Fruit fly (Drosophila melanogaster) whole organism, embryonic: Measurements from ENCODE around the gene CG5568.
A peak's percentile ranks its signal among the peaks of the same experiment; 100 is the strongest.

Experiments used
- ATbp ChIP-seq: fragments of 200-800 bp; sonication (Bioruptor generic); optimal IDR thresholded peaks from 2 replicates; lab custom pipeline; 2017; ENCODE audit warnings: missing biosample characterization, mild to moderate bottlenecking, missing genetic modification characterization, missing genetic modification reagents
- Blimp-1 ChIP-seq: fragments of 200-800 bp; sonication (Bioruptor generic); optimal IDR thresholded peaks from 3 replicates; lab custom pipeline; 2018; ENCODE audit warnings: missing biosample characterization, missing genetic modification characterization, mild to moderate bottlenecking, moderate library complexity, missing genetic modification reagents
- CG10209 ChIP-seq: fragments of 200-800 bp; sonication (Bioruptor generic); optimal IDR thresholded peaks from 3 replicates; lab custom pipeline; 2017; ENCODE audit warnings: missing biosample characterization, mild to moderate bottlenecking, missing genetic modification characterization, missing genetic modification reagents
- CG10321 ChIP-seq: fragments of 200-800 bp; sonication (Bioruptor generic); IDR thresholded peaks from 2 replicates; pipeline ENCODE4 v1.3.6; 2022; ENCODE audit warnings: missing biosample characterization, missing genetic modification characterization
- CG11456 ChIP-seq: fragments of 200-800 bp; sonication (Bioruptor generic); IDR thresholded peaks from 3 replicates; pipeline ENCODE4 v1.3.6; 2022; ENCODE audit warnings: missing biosample characterization, missing genetic modification characterization
- CG13123 ChIP-seq: fragments of 200-800 bp; sonication (Bioruptor generic); optimal IDR thresholded peaks from 2 replicates; lab custom pipeline; 2016; ENCODE audit warnings: missing biosample characterization, missing genetic modification characterization
- CG13424 ChIP-seq: fragments of 200-800 bp; sonication (Bioruptor generic); optimal IDR thresholded peaks from 2 replicates; lab custom pipeline; 2019; ENCODE audit warnings: missing biosample characterization, mild to moderate bottlenecking, missing genetic modification characterization, moderate library complexity
- CG13624 ChIP-seq: fragments of 200-800 bp; sonication (Bioruptor generic); optimal IDR thresholded peaks from 2 replicates; lab custom pipeline; 2016; ENCODE audit warnings: missing biosample characterization, missing genetic modification characterization
- CG13775 ChIP-seq: fragments of 200-800 bp; sonication (Bioruptor generic); optimal IDR thresholded peaks from 3 replicates; lab custom pipeline; 2017; ENCODE audit warnings: missing biosample characterization, mild to moderate bottlenecking, missing genetic modification characterization
- CG14014 ChIP-seq: fragments of 200-800 bp; sonication (Bioruptor generic); IDR thresholded peaks from 2 replicates; pipeline ENCODE4 v1.3.6; 2022; ENCODE audit warnings: missing biosample characterization, missing genetic modification characterization
- CG15011 ChIP-seq: fragments of 200-800 bp; sonication (Bioruptor generic); optimal IDR thresholded peaks from 3 replicates; lab custom pipeline; 2018; ENCODE audit warnings: missing biosample characterization, mild to moderate bottlenecking, missing genetic modification characterization
- CG2875 ChIP-seq: fragments of 200-800 bp; sonication (Bioruptor generic); optimal IDR thresholded peaks from 2 replicates; lab custom pipeline; 2017; ENCODE audit warnings: missing biosample characterization, mild to moderate bottlenecking, missing genetic modification characterization, missing genetic modification reagents
- CG3281 ChIP-seq: fragments of 200-800 bp; sonication (Bioruptor generic); optimal IDR thresholded peaks from 3 replicates; lab custom pipeline; 2017; ENCODE audit warnings: missing biosample characterization, mild to moderate bottlenecking, missing genetic modification characterization
- CG3838 ChIP-seq: fragments of 200-800 bp; sonication (Bioruptor generic); optimal IDR thresholded peaks from 3 replicates; lab custom pipeline; 2016; ENCODE audit warnings: missing biosample characterization, missing genetic modification characterization
- CG4424 ChIP-seq: fragments of 200-800 bp; sonication (Bioruptor generic); optimal IDR thresholded peaks from 3 replicates; lab custom pipeline; 2016; ENCODE audit warnings: missing biosample characterization, missing genetic modification characterization
- CG4707 ChIP-seq: fragments of 200-800 bp; sonication (Bioruptor generic); optimal IDR thresholded peaks from 2 replicates; lab custom pipeline; 2018; ENCODE audit warnings: missing biosample characterization, mild to moderate bottlenecking, missing genetic modification characterization, moderate library complexity
- CG5180 ChIP-seq: fragments of 200-800 bp; sonication (Bioruptor generic); optimal IDR thresholded peaks from 3 replicates; lab custom pipeline; 2017; ENCODE audit warnings: missing biosample characterization, missing genetic modification characterization, mild to moderate bottlenecking, moderate library complexity, missing genetic modification reagents
- CG5245 ChIP-seq: fragments of 200-800 bp; sonication (Bioruptor generic); optimal IDR thresholded peaks from 3 replicates; lab custom pipeline; 2016; ENCODE audit warnings: missing biosample characterization, missing genetic modification characterization
- CG6175 ChIP-seq: fragments of 200-800 bp; sonication (Bioruptor generic); IDR thresholded peaks from 3 replicates; pipeline ENCODE4 v1.3.6; 2022; ENCODE audit warnings: missing biosample characterization, missing genetic modification characterization
- CG6272 ChIP-seq: fragments of 200-800 bp; sonication (Bioruptor generic); IDR thresholded peaks from 2 replicates; pipeline ENCODE4 v1.3.6; 2022; ENCODE audit warnings: missing biosample characterization, missing genetic modification characterization
- CG7928 ChIP-seq: fragments of 200-800 bp; sonication (Bioruptor generic); optimal IDR thresholded peaks from 2 replicates; lab custom pipeline; 2017; ENCODE audit warnings: missing biosample characterization, mild to moderate bottlenecking, missing genetic modification characterization
- CG8924 ChIP-seq: fragments of 200-800 bp; optimal IDR thresholded peaks from 3 replicates; lab custom pipeline; 2019; ENCODE audit warnings: missing biosample characterization, mild to moderate bottlenecking, missing genetic modification characterization, moderate library complexity
- CG9609 ChIP-seq: fragments of 200-800 bp; sonication (Bioruptor generic); optimal IDR thresholded peaks from 3 replicates; lab custom pipeline; 2016; ENCODE audit warnings: missing biosample characterization, missing genetic modification characterization
- HmgZ ChIP-seq: fragments of 200-800 bp; sonication (Bioruptor generic); optimal IDR thresholded peaks from 2 replicates; lab custom pipeline; 2018; ENCODE audit warnings: missing biosample characterization, mild to moderate bottlenecking, missing genetic modification characterization
- Hmr ChIP-seq: fragments of 200-800 bp; sonication (Bioruptor generic); optimal IDR thresholded peaks from 3 replicates; lab custom pipeline; 2017; ENCODE audit warnings: mild to moderate bottlenecking, missing biosample characterization, missing genetic modification reagents, missing genetic modification characterization
- Kr ChIP-seq: fragments of 200-800 bp; sonication (Bioruptor generic); optimal IDR thresholded peaks from 2 replicates; lab custom pipeline; 2017; ENCODE audit warnings: missing biosample characterization, mild to moderate bottlenecking, missing genetic modification characterization
- MBD-R2 ChIP-seq: fragments of 200-800 bp; sonication (Bioruptor generic); IDR thresholded peaks from 2 replicates; pipeline ENCODE4 v1.3.6; 2022; ENCODE audit warnings: missing biosample characterization, missing genetic modification characterization
- Mad ChIP-seq: fragments of 200-800 bp; sonication (Bioruptor generic); optimal IDR thresholded peaks from 2 replicates; lab custom pipeline; 2016; ENCODE audit warnings: missing biosample characterization, missing genetic modification characterization
- Nf-YB ChIP-seq: fragments of 200-800 bp; sonication (Bioruptor generic); optimal IDR thresholded peaks from 3 replicates; lab custom pipeline; 2019; ENCODE audit warnings: missing biosample characterization, mild to moderate bottlenecking, missing genetic modification characterization, moderate library complexity
- Pdp1 ChIP-seq, 2 experiments: fragments of 200-800 bp; sonication (Bioruptor generic); optimal IDR thresholded peaks; 3 replicates each; lab custom pipeline; 2016; ENCODE audit warnings: missing biosample characterization in 2 of 2, missing genetic modification characterization in 2 of 2, mild to moderate bottlenecking in 1 of 2, moderate library complexity in 1 of 2
- Ravus ChIP-seq: fragments of 200-800 bp; sonication (Bioruptor generic); IDR thresholded peaks from 2 replicates; pipeline ENCODE4 v1.3.6; 2022; ENCODE audit warnings: missing biosample characterization, missing genetic modification characterization
- Sin3A ChIP-seq: fragments of >200 bp; optimal IDR thresholded peaks from 2 replicates; lab custom pipeline; 2018
- Sry-β ChIP-seq: fragments of 200-800 bp; sonication (Bioruptor generic); optimal IDR thresholded peaks from 2 replicates; lab custom pipeline; 2018; ENCODE audit warnings: missing biosample characterization, mild to moderate bottlenecking, missing genetic modification characterization, moderate library complexity
- aop ChIP-seq: fragments of 200-800 bp; sonication (Bioruptor generic); IDR thresholded peaks from 2 replicates; pipeline ENCODE4 v1.3.6; 2022; ENCODE audit warnings: missing biosample characterization, missing genetic modification characterization
- dmrt99B ChIP-seq: fragments of 200-800 bp; sonication (Bioruptor generic); optimal IDR thresholded peaks from 2 replicates; lab custom pipeline; 2018; ENCODE audit warnings: missing biosample characterization, mild to moderate bottlenecking, missing genetic modification characterization, moderate library complexity
- dpn ChIP-seq, 2 experiments: fragments of 200-800 bp; sonication (Bioruptor generic); optimal IDR thresholded peaks; 3 replicates each; lab custom pipeline; 2016; ENCODE audit warnings: missing biosample characterization in 2 of 2, missing genetic modification characterization in 2 of 2
- fru ChIP-seq: fragments of >200 bp; optimal IDR thresholded peaks from 2 replicates; lab custom pipeline; 2017
- grau ChIP-seq: fragments of 200-800 bp; optimal IDR thresholded peaks from 3 replicates; lab custom pipeline; 2019; ENCODE audit warnings: missing biosample characterization, mild to moderate bottlenecking, missing genetic modification characterization, moderate library complexity
- hth ChIP-seq: fragments of >200 bp; optimal IDR thresholded peaks from 2 replicates; lab custom pipeline; 2017; ENCODE audit warnings: inconsistent platforms
- ken ChIP-seq: fragments of 200-800 bp; sonication (Bioruptor generic); IDR thresholded peaks from 3 replicates; pipeline ENCODE4 v1.3.6; 2022; ENCODE audit warnings: missing biosample characterization, missing genetic modification characterization
- luna ChIP-seq: fragments of 200-800 bp; sonication (Bioruptor generic); optimal IDR thresholded peaks from 2 replicates; lab custom pipeline; 2016; ENCODE audit warnings: missing biosample characterization, missing genetic modification characterization
- maf-S ChIP-seq: fragments of 200-800 bp; sonication (Bioruptor generic); optimal IDR thresholded peaks from 2 replicates; lab custom pipeline; 2016; ENCODE audit warnings: missing biosample characterization, missing genetic modification characterization
- nmo ChIP-seq: fragments of 200-800 bp; sonication (Bioruptor generic); optimal IDR thresholded peaks from 2 replicates; lab custom pipeline; 2018; ENCODE audit warnings: missing biosample characterization, mild to moderate bottlenecking, missing genetic modification characterization, moderate library complexity
- pfk ChIP-seq: fragments of 200-800 bp; sonication (Bioruptor generic); optimal IDR thresholded peaks from 2 replicates; lab custom pipeline; 2018; ENCODE audit warnings: missing biosample characterization, mild to moderate bottlenecking, missing genetic modification characterization, moderate library complexity
- sc ChIP-seq, 3 experiments: fragments of >200 bp in 2 of 3; fragments of 200-800 bp in 1 of 3; sonication (Bioruptor generic) in 1 of 3; optimal IDR thresholded peaks; 2 replicates in 2 of 3; 3 replicates in 1 of 3; lab custom pipeline; 2017; ENCODE audit warnings: mild to moderate bottlenecking in 1 of 3, missing biosample characterization in 1 of 3, missing genetic modification characterization in 1 of 3, missing genetic modification reagents in 1 of 3
- schlank ChIP-seq: fragments of 200-800 bp; sonication (Bioruptor generic); optimal IDR thresholded peaks from 2 replicates; lab custom pipeline; 2018; ENCODE audit warnings: missing biosample characterization, mild to moderate bottlenecking, missing genetic modification characterization
- sens ChIP-seq: fragments of 200-800 bp; sonication (Bioruptor generic); peaks from one replicate; lab custom pipeline; 2016; ENCODE audit warnings: missing biosample characterization, missing genetic modification characterization
- sima ChIP-seq: fragments of 200-800 bp; sonication (Bioruptor generic); optimal IDR thresholded peaks from 2 replicates; lab custom pipeline; 2016; ENCODE audit warnings: missing biosample characterization, missing genetic modification characterization
- tll ChIP-seq, 2 experiments: fragments of 200-800 bp in 1 of 2; fragments of >200 bp in 1 of 2; sonication (Bioruptor generic) in 1 of 2; optimal IDR thresholded peaks; 2 replicates each; lab custom pipeline; 2017 to 2019; ENCODE audit warnings: missing biosample characterization in 2 of 2, missing genetic modification characterization in 2 of 2, mild to moderate bottlenecking in 1 of 2, moderate library complexity in 1 of 2
- tup ChIP-seq: fragments of 200-800 bp; sonication (Bioruptor generic); optimal IDR thresholded peaks from 2 replicates; lab custom pipeline; 2016; ENCODE audit warnings: missing biosample characterization, mild to moderate bottlenecking, missing genetic modification characterization, moderate library complexity
- yki ChIP-seq: fragments of >200 bp; optimal IDR thresholded peaks from 3 replicates; lab custom pipeline; 2018
- z ChIP-seq: fragments of 200-800 bp; sonication (Bioruptor generic); IDR thresholded peaks from 3 replicates; pipeline ENCODE4 v1.3.6; 2022; ENCODE audit warnings: missing biosample characterization, missing genetic modification characterization

CG5568 gene

dm6 chr3L:5828684-5829083 lies 42.6 kb upstream of the CG5568 start (continued):
- TF ChIP-seq nmo (GFP tag; lab: Kevin White, UChicago) (peak; percentile 59), schlank (no peak), HmgZ (no peak), CG3838 (no peak), CG14014 (GFP tag; lab: Robert Waterston, UW) (no peak), Mad (GFP tag; lab: Kevin White, UChicago) (no peak), CG10321 (GFP tag; lab: Robert Waterston, UW) (no peak), dmrt99B (tag; lab: Kevin White, UChicago) (peak; percentile 57), Nf-YB (no peak), sima (no peak), aop (GFP tag; lab: Robert Waterston, UW) (no peak), pfk (GFP tag; lab: Kevin White, UChicago) (no peak), ken (GFP tag; lab: Robert Waterston, UW) (no peak), Hmr (GFP tag; lab: Kevin White, UChicago) (peak; percentile 26), z (GFP tag; lab: Robert Waterston, UW) (no peak), Pdp1 (GFP tag; optimal IDR thresholded peaks at IDR 0.05; lab: Kevin White, UChicago) (no peak), CG6272 (GFP tag; lab: Robert Waterston, UW) (no peak), CG13624 (no peak), CG2875 (GFP tag; lab: Kevin White, UChicago) (no peak), MBD-R2 (GFP tag; lab: Robert Waterston, UW) (no peak), CG9609 (GFP tag; lab: Kevin White, UChicago) (no peak), CG13424 (tag; lab: Kevin White, UChicago) (peak; percentile 52), maf-S (GFP tag; lab: Kevin White, UChicago) (no peak), grau (tag; lab: Kevin White, UChicago) (peak; percentile 64), CG4424 (peak; percentile 21), hth (lab: Kevin White, UChicago) (no peak), yki (lab: Kevin White, UChicago) (no peak), sens (peak; percentile 79), Blimp-1 (GFP tag; lab: Kevin White, UChicago) (peak; percentile 37), CG13775 (GFP tag; lab: Kevin White, UChicago) (peak; percentile 3), Sry-β (GFP tag; lab: Kevin White, UChicago) (no peak), sc (optimal IDR thresholded peaks at IDR 0.05; lab: Kevin White, UChicago) (no peak), sc (GFP tag; optimal IDR thresholded peaks at IDR 0.05; lab: Kevin White, UChicago) (no peak), tup (GFP tag; lab: Kevin White, UChicago) (no peak), CG4707 (GFP tag; lab: Kevin White, UChicago) (no peak), CG3281 (GFP tag; lab: Kevin White, UChicago) (no peak), tll (GFP tag; optimal IDR thresholded peaks at IDR 0.05; lab: Kevin White, UChicago) (no peak), CG13123 (GFP tag; lab: Kevin White, UChicago) (no peak), CG10209 (GFP tag; lab: Kevin White, UChicago) (peak; percentile 28), CG11456 (no peak), dpn (GFP tag; optimal IDR thresholded peaks at IDR 0.05; lab: Kevin White, UChicago) (peak in 1 of 2 experiments; percentile 9), Kr (GFP tag; lab: Kevin White, UChicago) (no peak), ATbp (GFP tag; lab: Kevin White, UChicago) (peak; percentile 20), CG6175 (no peak), CG5245 (GFP tag; lab: Kevin White, UChicago) (no peak), Sin3A (lab: Kevin White, UChicago) (no peak), fru (lab: Kevin White, UChicago) (no peak), CG15011 (GFP tag; lab: Kevin White, UChicago) (no peak), luna (GFP tag; lab: Kevin White, UChicago) (no peak), CG5180 (no peak), Ravus (no peak), CG7928 (no peak), CG8924 (tag; lab: Kevin White, UChicago) (peak; percentile 34)
